Worm (Caenorhabditis elegans) whole organism, L2 larva: ENCODE measurements around the gene M163.11.
A peak's percentile ranks its signal among the peaks of the same experiment; 100 is the strongest.
"Not testable (repeated sequence)": the region's sequence is repeated elsewhere in the genome, so short reads cannot be mapped to it uniquely, and the experiment has no call there.

ENCODE experiments used
- C34F6.9 ChIP-seq: fragments of 150-350 bp; optimal IDR thresholded peaks from 2 replicates; lab custom pipeline; 2014; ENCODE audit warnings: missing biosample characterization, missing genetic modification characterization
- R02D3.7 ChIP-seq: fragments of 150-350 bp; optimal IDR thresholded peaks from 2 replicates; lab custom pipeline; 2014; ENCODE audit warnings: missing biosample characterization, missing genetic modification characterization
- ZK546.5 ChIP-seq: sonication (generic microtip); optimal IDR thresholded peaks from 2 replicates; lab custom pipeline; 2017; ENCODE audit warnings: missing biosample characterization, missing genetic modification characterization
- aly-2 ChIP-seq: fragments of 150-350 bp; optimal IDR thresholded peaks from 2 replicates; lab custom pipeline; 2014; ENCODE audit warnings: missing biosample characterization, missing genetic modification characterization
- ama-1 ChIP-seq: fragments of 150-350 bp; optimal IDR thresholded peaks from 2 replicates; lab custom pipeline; 2018; ENCODE audit warnings: inconsistent platforms
- blmp-1 ChIP-seq: sonication (generic microtip); optimal IDR thresholded peaks from 2 replicates; lab custom pipeline; 2017; ENCODE audit warnings: missing genetic modification characterization, mild to moderate bottlenecking, missing compliant biosample characterization, antibody characterized with exemption, moderate library complexity; ENCODE audit not compliant: insufficient read depth
- ceh-16 ChIP-seq: fragments of 150-350 bp; optimal IDR thresholded peaks from 2 replicates; lab custom pipeline; 2014; ENCODE audit warnings: missing biosample characterization, missing genetic modification characterization
- crh-2 ChIP-seq: sonication (generic microtip); optimal IDR thresholded peaks from 2 replicates; lab custom pipeline; 2017; ENCODE audit warnings: missing biosample characterization, missing genetic modification characterization
- dmd-4 ChIP-seq: sonication (generic microtip); optimal IDR thresholded peaks from 2 replicates; lab custom pipeline; 2017; ENCODE audit warnings: missing biosample characterization, missing genetic modification characterization
- egl-27 ChIP-seq: sonication (generic microtip); optimal IDR thresholded peaks from 3 replicates; lab custom pipeline; 2017; ENCODE audit warnings: missing biosample characterization, missing genetic modification reagents, missing genetic modification characterization
- elt-1 ChIP-seq: fragments of 150-350 bp; optimal IDR thresholded peaks from 2 replicates; lab custom pipeline; 2014; ENCODE audit warnings: missing biosample characterization, missing genetic modification characterization
- elt-3 ChIP-seq: sonication (generic microtip); optimal IDR thresholded peaks from 2 replicates; lab custom pipeline; 2017; ENCODE audit warnings: missing biosample characterization, missing genetic modification characterization
- lin-39 ChIP-seq: fragments of 150-350 bp; optimal IDR thresholded peaks from 2 replicates; lab custom pipeline; 2014; ENCODE audit warnings: missing biosample characterization, missing genetic modification reagents, missing genetic modification characterization
- mdl-1 ChIP-seq, 2 experiments: fragments of 150-350 bp in 1 of 2; sonication (generic microtip) in 1 of 2; optimal IDR thresholded peaks; 2 replicates each; lab custom pipeline; 2017; ENCODE audit warnings: missing biosample characterization in 2 of 2, missing genetic modification characterization in 2 of 2
- nhr-10 ChIP-seq: sonication (generic microtip); optimal IDR thresholded peaks from 2 replicates; lab custom pipeline; 2017; ENCODE audit warnings: missing biosample characterization, missing genetic modification characterization
- nhr-77 ChIP-seq: fragments of 150-350 bp; optimal IDR thresholded peaks from 2 replicates; lab custom pipeline; 2014; ENCODE audit warnings: missing biosample characterization, missing genetic modification characterization
- sem-4 ChIP-seq: fragments of 150-350 bp; optimal IDR thresholded peaks from 2 replicates; lab custom pipeline; 2014; ENCODE audit warnings: missing biosample characterization, missing genetic modification reagents, missing genetic modification characterization
- skn-1 ChIP-seq: sonication (generic microtip); optimal IDR thresholded peaks from 2 replicates; lab custom pipeline; 2017; ENCODE audit warnings: missing biosample characterization, missing genetic modification characterization
- sma-3 ChIP-seq: sonication (generic microtip); optimal IDR thresholded peaks from 2 replicates; lab custom pipeline; 2016; ENCODE audit warnings: missing genetic modification reagents, missing genetic modification characterization, missing compliant biosample characterization
- sma-9 ChIP-seq, 2 experiments: fragments of 150-350 bp in 1 of 2; sonication (generic microtip) in 1 of 2; optimal IDR thresholded peaks; 2 replicates each; lab custom pipeline; 2014 to 2016; ENCODE audit warnings: missing genetic modification characterization in 2 of 2, mild to moderate bottlenecking in 1 of 2, missing biosample characterization in 1 of 2, missing compliant biosample characterization in 1 of 2, missing genetic modification reagents in 1 of 2, moderate library complexity in 1 of 2
- zag-1 ChIP-seq: fragments of 150-350 bp; optimal IDR thresholded peaks from 2 replicates; lab custom pipeline; 2014; ENCODE audit warnings: missing biosample characterization, missing genetic modification characterization
- ztf-11 ChIP-seq: sonication (generic microtip); optimal IDR thresholded peaks from 2 replicates; lab custom pipeline; 2017; ENCODE audit warnings: missing biosample characterization, missing genetic modification characterization
- ztf-4 ChIP-seq: fragments of 150-350 bp; optimal IDR thresholded peaks from 2 replicates; lab custom pipeline; 2014; ENCODE audit warnings: missing biosample characterization, missing genetic modification characterization

Gene M163.11

ce11 chrX:14525325-14526305 lies 46.4 kb downstream of the M163.11 start (continued):
- TF ChIP-seq C34F6.9 (tag; lab: Kevin White, UChicago), result peak; percentile 99
- peak; percentile 97 for TF ChIP-seq lin-39 (tag; lab: Kevin White, UChicago)
- TF ChIP-seq sma-3 (GFP tag; lab: Kevin White, UChicago), result peak; percentile 99

- TF ChIP-seq egl-27, result no peak
- no peak for TF ChIP-seq C34F6.9 (tag; lab: Kevin White, UChicago)
- TF ChIP-seq nhr-77 (tag; lab: Kevin White, UChicago), result no peak
- no peak for TF ChIP-seq ztf-4 (tag; lab: Kevin White, UChicago)
- no peak for TF ChIP-seq elt-1 (tag; lab: Kevin White, UChicago)
- no peak for TF ChIP-seq sma-9 (GFP tag; optimal IDR thresholded peaks at IDR 0.05; lab: Kevin White, UChicago)
- no peak for TF ChIP-seq sma-9 (tag; optimal IDR thresholded peaks at IDR 0.05; lab: Kevin White, UChicago)
- TF ChIP-seq zag-1 (tag; lab: Kevin White, UChicago), result no peak
- no peak for TF ChIP-seq sem-4 (tag; lab: Kevin White, UChicago)
- no peak for TF ChIP-seq ceh-16 (tag; lab: Kevin White, UChicago)
- no peak for TF ChIP-seq R02D3.7 (tag; lab: Kevin White, UChicago)
- TF ChIP-seq skn-1, result no peak
- no peak for TF ChIP-seq mdl-1 (tag; optimal IDR thresholded peaks at IDR 0.05; lab: Kevin White, UChicago)
- no peak for TF ChIP-seq crh-2
- no peak for TF ChIP-seq dmd-4 (tag; lab: Kevin White, UChicago)
- TF ChIP-seq ama-1 (lab: Kevin White, UChicago), result no peak
- TF ChIP-seq nhr-10 (tag; lab: Kevin White, UChicago), result no peak
- no peak for TF ChIP-seq ZK546.5 (tag; lab: Kevin White, UChicago)
- TF ChIP-seq elt-3 (tag; lab: Kevin White, UChicago), result no peak
Observed at ce11 chrX:14527559-14527958, 48.4 kb downstream of the M163.11 start, which contains the start of gene nspc-18. TSS of gene nspc-18 (minus strand) at chrX:14527659.

- not testable (repeated sequence) for TF ChIP-seq ztf-11; aly-2 (tag; lab: Kevin White, UChicago); blmp-1 (tag; lab: Kevin White, UChicago)
- TF ChIP-seq, all 48 proteins: peak for 0; not testable (repeated sequence) for 48
Observed at ce11 chrX:14528399-14528798, 49.2 kb downstream of the M163.11 start, which contains the start of gene nspc-19. TSS of gene nspc-19 (plus strand) at chrX:14528699.
